Fruit fly (Drosophila melanogaster) whole organism, embryonic: Measurements from ENCODE around the gene CG11679.
A peak's percentile ranks its signal among the peaks of the same experiment; 100 is the strongest.

Experiments
- Adf1 ChIP-seq: fragments of 200-800 bp; sonication (Bioruptor generic); IDR thresholded peaks from 2 replicates; pipeline ENCODE4 v1.3.6; 2022; ENCODE audit warnings: missing biosample characterization, missing genetic modification characterization
- B-H1 ChIP-seq: fragments of 200-800 bp; sonication (Bioruptor generic); IDR thresholded peaks from 3 replicates; pipeline ENCODE4 v1.3.6; 2022; ENCODE audit warnings: missing biosample characterization, missing genetic modification characterization
- Bteb2 ChIP-seq: fragments of 200-800 bp; sonication (Bioruptor generic); optimal IDR thresholded peaks from 2 replicates; lab custom pipeline; 2016; ENCODE audit warnings: missing biosample characterization, missing genetic modification characterization
- CG10267 ChIP-seq: fragments of 200-800 bp; sonication (Bioruptor generic); optimal IDR thresholded peaks from 2 replicates; lab custom pipeline; 2018; ENCODE audit warnings: missing biosample characterization, mild to moderate bottlenecking, missing genetic modification characterization, moderate library complexity
- CG12071 ChIP-seq: fragments of 200-800 bp; sonication (Bioruptor generic); optimal IDR thresholded peaks from 3 replicates; lab custom pipeline; 2018; ENCODE audit warnings: missing biosample characterization, mild to moderate bottlenecking, missing genetic modification characterization
- CG12236 ChIP-seq: fragments of 200-800 bp; sonication (Bioruptor generic); optimal IDR thresholded peaks from 2 replicates; lab custom pipeline; 2016; ENCODE audit warnings: missing biosample characterization, missing genetic modification characterization
- CG13624 ChIP-seq: fragments of 200-800 bp; sonication (Bioruptor generic); optimal IDR thresholded peaks from 2 replicates; lab custom pipeline; 2016; ENCODE audit warnings: missing biosample characterization, missing genetic modification characterization
- CG14014 ChIP-seq: fragments of 200-800 bp; sonication (Bioruptor generic); IDR thresholded peaks from 2 replicates; pipeline ENCODE4 v1.3.6; 2022; ENCODE audit warnings: missing biosample characterization, missing genetic modification characterization
- CG17359 ChIP-seq: fragments of 200-800 bp; sonication (Bioruptor generic); optimal IDR thresholded peaks from 3 replicates; lab custom pipeline; 2018; ENCODE audit warnings: missing biosample characterization, mild to moderate bottlenecking, missing genetic modification characterization, moderate library complexity
- CG2116 ChIP-seq: fragments of 200-800 bp; sonication (Bioruptor generic); optimal IDR thresholded peaks from 3 replicates; lab custom pipeline; 2018; ENCODE audit warnings: missing biosample characterization, mild to moderate bottlenecking, missing genetic modification characterization
- CG2120 ChIP-seq: fragments of 200-800 bp; sonication (Bioruptor generic); optimal IDR thresholded peaks from 3 replicates; lab custom pipeline; 2016; ENCODE audit warnings: missing biosample characterization, missing genetic modification characterization
- CG2202 ChIP-seq: fragments of 200-800 bp; sonication (Bioruptor generic); optimal IDR thresholded peaks from 2 replicates; lab custom pipeline; 2018; ENCODE audit warnings: missing biosample characterization, mild to moderate bottlenecking, missing genetic modification characterization
- CG30403 ChIP-seq: fragments of 200-800 bp; sonication (Bioruptor generic); optimal IDR thresholded peaks from 3 replicates; lab custom pipeline; 2016; ENCODE audit warnings: missing biosample characterization, missing genetic modification characterization
- CG34376 ChIP-seq: fragments of 200-800 bp; sonication (Bioruptor generic); optimal IDR thresholded peaks from 2 replicates; lab custom pipeline; 2018; ENCODE audit warnings: missing biosample characterization, mild to moderate bottlenecking, missing genetic modification characterization
- CG3995 ChIP-seq: fragments of 200-800 bp; sonication (Bioruptor generic); optimal IDR thresholded peaks from 3 replicates; lab custom pipeline; 2016; ENCODE audit warnings: missing biosample characterization, missing genetic modification characterization
- CG4617 ChIP-seq: fragments of 200-800 bp; sonication (Bioruptor generic); optimal IDR thresholded peaks from 3 replicates; lab custom pipeline; 2016; ENCODE audit warnings: missing biosample characterization, missing genetic modification characterization, borderline replicate concordance
- CG6272 ChIP-seq: fragments of 200-800 bp; sonication (Bioruptor generic); IDR thresholded peaks from 2 replicates; pipeline ENCODE4 v1.3.6; 2022; ENCODE audit warnings: missing biosample characterization, missing genetic modification characterization
- CG7928 ChIP-seq: fragments of 200-800 bp; sonication (Bioruptor generic); optimal IDR thresholded peaks from 2 replicates; lab custom pipeline; 2017; ENCODE audit warnings: missing biosample characterization, mild to moderate bottlenecking, missing genetic modification characterization
- CG8290 ChIP-seq, 3 experiments: fragments of 200-800 bp; sonication (Bioruptor generic); optimal IDR thresholded peaks; 2 replicates each; lab custom pipeline; 2016 to 2019; ENCODE audit warnings: missing biosample characterization in 3 of 3, missing genetic modification characterization in 3 of 3, mild to moderate bottlenecking in 2 of 3, moderate library complexity in 1 of 3
- Chrac-16 ChIP-seq: fragments of 200-800 bp; sonication (Bioruptor generic); optimal IDR thresholded peaks from 3 replicates; lab custom pipeline; 2016; ENCODE audit warnings: missing biosample characterization, missing genetic modification characterization
- CrebB ChIP-seq: fragments of 200-800 bp; sonication (Bioruptor generic); optimal IDR thresholded peaks from 3 replicates; lab custom pipeline; 2018; ENCODE audit warnings: missing biosample characterization, mild to moderate bottlenecking, missing genetic modification characterization
- Dbx ChIP-seq: fragments of 200-800 bp; sonication (Bioruptor generic); IDR thresholded peaks from 3 replicates; pipeline ENCODE4 v1.3.6; 2022; ENCODE audit warnings: missing biosample characterization, missing genetic modification characterization
- Dek ChIP-seq: fragments of 200-800 bp; sonication (Bioruptor generic); optimal IDR thresholded peaks from 3 replicates; lab custom pipeline; 2019; ENCODE audit warnings: missing biosample characterization, mild to moderate bottlenecking, missing genetic modification characterization, moderate library complexity
- Drgx ChIP-seq: fragments of 200-800 bp; sonication (Bioruptor generic); IDR thresholded peaks from 2 replicates; pipeline ENCODE4 v1.3.6; 2022; ENCODE audit warnings: missing biosample characterization, missing genetic modification characterization
- Fer2 ChIP-seq: fragments of 200-800 bp; sonication (Bioruptor generic); optimal IDR thresholded peaks from 2 replicates; lab custom pipeline; 2018; ENCODE audit warnings: missing biosample characterization, mild to moderate bottlenecking, missing genetic modification characterization, moderate library complexity
- HHEX ChIP-seq: fragments of 200-800 bp; sonication (Bioruptor generic); optimal IDR thresholded peaks from 3 replicates; lab custom pipeline; 2017; ENCODE audit warnings: missing biosample characterization, mild to moderate bottlenecking, missing genetic modification characterization, missing genetic modification reagents
- Jarid2 ChIP-seq: fragments of 200-800 bp; sonication (Bioruptor generic); optimal IDR thresholded peaks from 3 replicates; lab custom pipeline; 2017; ENCODE audit warnings: mild to moderate bottlenecking, missing biosample characterization, missing genetic modification reagents, missing genetic modification characterization
- Meics ChIP-seq: fragments of 200-800 bp; sonication (Bioruptor generic); optimal IDR thresholded peaks from 2 replicates; lab custom pipeline; 2017; ENCODE audit warnings: missing biosample characterization, mild to moderate bottlenecking, missing genetic modification characterization
- NK7.1 ChIP-seq: fragments of 200-800 bp; sonication (Bioruptor generic); optimal IDR thresholded peaks from 3 replicates; lab custom pipeline; 2016; ENCODE audit warnings: missing biosample characterization, missing genetic modification characterization
- Optix ChIP-seq: fragments of 200-800 bp; sonication (Bioruptor generic); IDR thresholded peaks from 3 replicates; pipeline ENCODE4 v1.3.6; 2022; ENCODE audit warnings: missing biosample characterization, missing genetic modification characterization
- Sox100B ChIP-seq: fragments of 200-800 bp; sonication (Bioruptor generic); optimal IDR thresholded peaks from 3 replicates; lab custom pipeline; 2018; ENCODE audit warnings: missing biosample characterization, mild to moderate bottlenecking, missing genetic modification characterization
- Sox102F ChIP-seq: fragments of 200-800 bp; sonication (Bioruptor generic); optimal IDR thresholded peaks from 2 replicates; lab custom pipeline; 2018; ENCODE audit warnings: missing biosample characterization, mild to moderate bottlenecking, missing genetic modification characterization, moderate library complexity
- Usf ChIP-seq: fragments of 200-800 bp; sonication (Bioruptor generic); optimal IDR thresholded peaks from 2 replicates; lab custom pipeline; 2017; ENCODE audit warnings: missing genotype, missing biosample characterization, missing genetic modification characterization
- abd-A ChIP-seq: fragments of 200-800 bp; sonication (Bioruptor generic); optimal IDR thresholded peaks from 3 replicates; lab custom pipeline; 2019; ENCODE audit warnings: missing biosample characterization, mild to moderate bottlenecking, missing genetic modification characterization, moderate library complexity
- bab2 ChIP-seq: fragments of 200-800 bp; sonication (Bioruptor generic); optimal IDR thresholded peaks from 2 replicates; lab custom pipeline; 2016; ENCODE audit warnings: missing biosample characterization, missing genetic modification characterization
- cg ChIP-seq: fragments of 200-800 bp; sonication (Bioruptor generic); optimal IDR thresholded peaks from 3 replicates; lab custom pipeline; 2019; ENCODE audit warnings: missing biosample characterization, mild to moderate bottlenecking, missing genetic modification characterization, moderate library complexity
- dati ChIP-seq: fragments of 200-800 bp; sonication (Bioruptor generic); IDR thresholded peaks from 2 replicates; pipeline ENCODE4 v1.3.6; 2022; ENCODE audit warnings: missing biosample characterization, missing genetic modification characterization
- exex ChIP-seq: fragments of 200-800 bp; sonication (Bioruptor generic); optimal IDR thresholded peaks from 4 replicates; lab custom pipeline; 2018; ENCODE audit warnings: missing biosample characterization, mild to moderate bottlenecking, missing genetic modification characterization, moderate library complexity
- gem ChIP-seq: fragments of 200-800 bp; sonication (Bioruptor generic); optimal IDR thresholded peaks from 2 replicates; lab custom pipeline; 2019; ENCODE audit warnings: missing biosample characterization, mild to moderate bottlenecking, missing genetic modification characterization, moderate library complexity
- onecut ChIP-seq: fragments of 200-800 bp; sonication (Bioruptor generic); IDR thresholded peaks from 2 replicates; pipeline ENCODE4 v1.3.6; 2022; ENCODE audit warnings: missing biosample characterization, missing genetic modification characterization
- org-1 ChIP-seq: fragments of 200-800 bp; sonication (Bioruptor generic); optimal IDR thresholded peaks from 2 replicates; lab custom pipeline; 2017; ENCODE audit warnings: missing biosample characterization, missing genetic modification characterization
- pho ChIP-seq: fragments of 200-800 bp; sonication (Bioruptor generic); optimal IDR thresholded peaks from 2 replicates; lab custom pipeline; 2016; ENCODE audit warnings: missing biosample characterization, missing genetic modification characterization
- pum ChIP-seq: fragments of 200-800 bp; sonication (Bioruptor generic); optimal IDR thresholded peaks from 2 replicates; lab custom pipeline; 2016; ENCODE audit warnings: missing biosample characterization, missing genetic modification characterization
- repo ChIP-seq: fragments of 200-800 bp; sonication (Bioruptor generic); optimal IDR thresholded peaks from 2 replicates; lab custom pipeline; 2016; ENCODE audit warnings: missing biosample characterization, missing genetic modification characterization
- run ChIP-seq: fragments of 200-800 bp; sonication (Bioruptor generic); optimal IDR thresholded peaks from 3 replicates; lab custom pipeline; 2018; ENCODE audit warnings: missing biosample characterization, mild to moderate bottlenecking, missing genetic modification characterization
- schlank ChIP-seq: fragments of 200-800 bp; sonication (Bioruptor generic); optimal IDR thresholded peaks from 2 replicates; lab custom pipeline; 2018; ENCODE audit warnings: missing biosample characterization, mild to moderate bottlenecking, missing genetic modification characterization
- tna ChIP-seq: fragments of 200-800 bp; sonication (Bioruptor generic); IDR thresholded peaks from 2 replicates; pipeline ENCODE4 v1.3.6; 2022; ENCODE audit warnings: missing biosample characterization, missing genetic modification characterization; ENCODE audit not compliant: partially characterized antibody
- tx ChIP-seq: fragments of 200-800 bp; sonication (Bioruptor generic); optimal IDR thresholded peaks from 2 replicates; lab custom pipeline; 2016; ENCODE audit warnings: missing biosample characterization, missing genetic modification characterization
- usp ChIP-seq: fragments of >200 bp; optimal IDR thresholded peaks from 2 replicates; lab custom pipeline; 2017; ENCODE audit warnings: missing biosample characterization, missing genetic modification characterization
- vfl ChIP-seq: fragments of 200-800 bp; sonication (Bioruptor generic); optimal IDR thresholded peaks from 2 replicates; lab custom pipeline; 2016; ENCODE audit warnings: missing biosample characterization, missing genetic modification characterization

CG11679 gene

DNA sequence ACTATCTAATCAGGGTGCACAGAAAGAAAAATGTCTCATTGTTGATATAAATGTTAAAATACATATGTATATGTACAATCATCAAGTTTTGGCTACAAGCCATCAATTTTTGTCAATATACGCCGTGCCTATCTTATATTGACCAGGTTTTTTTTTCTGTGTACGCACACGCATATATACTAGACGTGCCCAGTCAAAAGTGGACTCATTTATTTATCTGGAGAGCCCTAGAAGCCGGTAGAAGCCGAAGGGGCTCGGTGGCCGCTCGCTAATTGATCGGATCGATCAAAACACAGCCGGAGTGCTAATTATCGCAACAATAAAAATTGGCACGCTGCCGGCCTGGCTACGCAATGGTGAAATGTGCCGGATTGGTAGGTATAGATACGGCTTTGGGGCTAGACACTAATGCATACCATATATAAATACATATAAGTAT lies 1.6 kb upstream of the CG11679 start (continued):
- TF ChIP-seq CG7928 (peak; percentile 15), Meics (GFP tag; lab: Kevin White, UChicago) (peak; percentile 85), CG10267 (tag; lab: Kevin White, UChicago) (peak; percentile 40), tx (GFP tag; lab: Kevin White, UChicago) (peak; percentile 32), CG2202 (tag; lab: Kevin White, UChicago) (no peak), abd-A (tag; lab: Kevin White, UChicago) (no peak), Chrac-16 (GFP tag; lab: Kevin White, UChicago) (peak; percentile 63), Sox100B (GFP tag; lab: Kevin White, UChicago) (no peak), pho (GFP tag; lab: Kevin White, UChicago) (peak; percentile 69), CG12236 (GFP tag; lab: Kevin White, UChicago) (no peak), HHEX (peak; percentile 80), CG2120 (peak; percentile 91), CG4617 (GFP tag; lab: Kevin White, UChicago) (no peak), CG6272 (GFP tag; lab: Robert Waterston, UW) (peak; percentile 9; the same call in 1 of the 2 replicates), CG13624 (GFP tag; lab: Kevin White, UChicago) (peak; percentile 40), Usf (no peak), CG2116 (GFP tag; lab: Kevin White, UChicago) (peak; percentile 26), vfl (peak; percentile 60), Adf1 (GFP tag; lab: Robert Waterston, UW) (peak; percentile 52; the same call in 1 of the 2 replicates), cg (GFP tag; lab: Kevin White, UChicago) (no peak), gem (tag; lab: Kevin White, UChicago) (peak; percentile 81), exex (tag; lab: Kevin White, UChicago) (peak; percentile 99), CrebB (peak; percentile 50), Jarid2 (no peak), tna (no peak), NK7.1 (GFP tag; lab: Kevin White, UChicago) (peak; percentile 47), CG8290 (GFP tag; optimal IDR thresholded peaks at IDR 0.05; lab: Kevin White, UChicago) (no peak), CG8290 (tag; optimal IDR thresholded peaks at IDR 0.05; lab: Kevin White, UChicago) (peak in 1 of 2 experiments; percentile 82), run (tag; lab: Kevin White, UChicago) (no peak), bab2 (peak; percentile 56), Bteb2 (GFP tag; lab: Kevin White, UChicago) (peak; percentile 52), onecut (peak; percentile 55; the same call in 1 of the 2 replicates), Dbx (GFP tag; lab: Robert Waterston, UW) (peak; percentile 88), dati (peak; percentile 31; the same call in 1 of the 2 replicates), CG12071 (GFP tag; lab: Kevin White, UChicago) (peak; percentile 67), Optix (GFP tag; lab: Robert Waterston, UW) (0 out of 3 replicates have a peak, but pooled peaks have one; percentile 16), CG3995 (peak; percentile 14), B-H1 (peak; percentile 69), Dek (tag; lab: Kevin White, UChicago) (peak; percentile 80), Sox102F (no peak), schlank (peak; percentile 79), pum (peak; percentile 35), CG30403 (GFP tag; lab: Kevin White, UChicago) (peak; percentile 67), CG17359 (tag; lab: Kevin White, UChicago) (peak; percentile 79), Drgx (GFP tag; lab: Robert Waterston, UW) (peak; percentile 46), CG34376 (GFP tag; lab: Kevin White, UChicago) (peak; percentile 66), repo (GFP tag; lab: Kevin White, UChicago) (no peak), org-1 (GFP tag; lab: Kevin White, UChicago) (peak; percentile 53), Fer2 (peak; percentile 54), usp (no peak), CG14014 (GFP tag; lab: Robert Waterston, UW) (peak; percentile 80)
